Worm (Caenorhabditis elegans): ENCODE data around the gene sdz-8.

DNA sequence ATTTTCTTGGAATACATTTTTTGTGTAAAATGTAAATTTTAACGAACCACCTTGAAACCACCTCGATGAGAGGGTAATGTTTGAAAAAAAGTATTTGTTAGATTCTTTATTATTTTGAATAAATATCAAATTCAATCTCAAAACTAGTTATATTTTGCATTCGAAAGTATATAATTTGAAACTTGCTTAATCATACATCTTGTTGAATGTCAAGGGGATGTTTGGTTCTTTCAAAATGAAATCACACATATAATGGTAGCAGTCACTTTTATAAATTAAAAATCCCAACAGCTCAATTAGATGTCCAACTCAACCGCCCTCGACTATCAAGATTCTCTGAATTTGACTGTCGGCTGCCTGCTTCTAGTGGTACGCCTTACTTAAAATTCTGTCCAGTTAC is 48.6 kb upstream of the sdz-8 start, which contains the start of gene srx-87:
- TF ChIP-seq fkh-10 (GFP tag; optimal IDR thresholded peaks at IDR 0.05): no peak
- TF ChIP-seq nhr-77 (tag; optimal IDR thresholded peaks at IDR 0.05): no peak

Measured in whole organism, L1 larva.